Worm (Caenorhabditis elegans) whole organism, L4 larva: ENCODE measurements around the gene gpdh-2.
A peak's percentile ranks its signal among the peaks of the same experiment; 100 is the strongest.

Experiments used
- F37D6.2 ChIP-seq: sonication (generic microtip); optimal IDR thresholded peaks from 2 replicates; lab custom pipeline; 2016; ENCODE audit warnings: mild to moderate bottlenecking, missing genetic modification characterization, missing compliant biosample characterization
- F49E8.2 ChIP-seq: sonication (generic microtip); optimal IDR thresholded peaks from 2 replicates; lab custom pipeline; 2016; ENCODE audit warnings: missing compliant biosample characterization, mild to moderate bottlenecking, missing genetic modification characterization, borderline replicate concordance
- ZK546.5 ChIP-seq, 2 experiments: sonication (generic microtip); optimal IDR thresholded peaks; 2 replicates each; lab custom pipeline; 2017; ENCODE audit warnings: missing biosample characterization in 2 of 2, missing genetic modification characterization in 2 of 2
- ceh-44 ChIP-seq: fragments of 200-800 bp; sonication (Bioruptor generic); IDR thresholded peaks from 2 replicates; pipeline ENCODE4 v1.3.6; 2022; ENCODE audit warnings: missing genetic modification reagents, missing genetic modification characterization, missing compliant biosample characterization
- daf-12 ChIP-seq: fragments of 150-350 bp; optimal IDR thresholded peaks from 2 replicates; lab custom pipeline; 2014; ENCODE audit warnings: missing biosample characterization, missing genetic modification reagents, missing genetic modification characterization
- daf-19 ChIP-seq: fragments of 200-800 bp; sonication (Bioruptor generic); conservative IDR thresholded peaks from 2 replicates; pipeline ENCODE4 v1.3.6; 2022; ENCODE audit warnings: missing genetic modification characterization, missing compliant biosample characterization
- nhr-11 ChIP-seq: fragments of 150-350 bp; optimal IDR thresholded peaks from 2 replicates; lab custom pipeline; 2014; ENCODE audit warnings: missing biosample characterization, missing genetic modification characterization
- nhr-237 ChIP-seq: sonication (generic microtip); optimal IDR thresholded peaks from 2 replicates; lab custom pipeline; 2017; ENCODE audit warnings: missing biosample characterization, missing genetic modification characterization
- php-3 ChIP-seq: fragments of 200-800 bp; sonication (Bioruptor generic); IDR thresholded peaks from 2 replicates; pipeline ENCODE4 v1.3.6; 2022; ENCODE audit warnings: missing genetic modification reagents, missing genetic modification characterization, missing compliant biosample characterization
- snpc-4 ChIP-seq: fragments of 150-350 bp; optimal IDR thresholded peaks from 2 replicates; lab custom pipeline; 2014; ENCODE audit warnings: missing biosample characterization, missing genetic modification characterization
- zag-1 ChIP-seq: fragments of 150-350 bp; optimal IDR thresholded peaks from 2 replicates; lab custom pipeline; 2014; ENCODE audit warnings: missing biosample characterization, missing genetic modification characterization
- ztf-7 ChIP-seq: fragments of 150-350 bp; optimal IDR thresholded peaks from 2 replicates; lab custom pipeline; 2014; ENCODE audit warnings: missing biosample characterization, missing genetic modification characterization

DNA sequence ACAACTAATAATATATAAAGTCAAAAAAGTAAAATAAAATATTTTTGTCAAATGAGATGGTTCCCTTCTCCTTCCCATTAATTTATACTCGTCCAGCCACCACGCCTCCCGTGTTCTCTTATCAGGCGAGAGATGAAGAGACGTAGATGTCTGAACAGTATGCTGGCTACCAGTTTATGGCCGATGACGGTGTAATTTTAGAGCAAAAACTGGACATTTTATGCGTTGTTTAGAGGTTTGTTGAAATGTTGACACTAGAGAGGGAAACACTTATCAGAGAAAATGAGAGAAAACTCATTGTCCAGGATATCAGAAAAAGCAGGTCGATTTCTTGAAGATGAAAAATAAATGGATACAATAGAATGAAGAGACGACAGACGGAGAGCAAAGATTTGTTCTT lies 1.9 kb downstream of the gpdh-2 start:
- no peak for TF ChIP-seq ZK546.5 (tag; optimal IDR thresholded peaks at IDR 0.05; lab: Kevin White, UChicago)
- no peak for TF ChIP-seq daf-19 (GFP tag; lab: Robert Waterston, UW)
- peak; percentile 79 for TF ChIP-seq php-3 (GFP tag; lab: Robert Waterston, UW)
- TF ChIP-seq daf-12 = no peak
- TF ChIP-seq ceh-44 = no peak
- no peak for TF ChIP-seq nhr-237 (tag; lab: Kevin White, UChicago)
- TF ChIP-seq zag-1 (tag; lab: Kevin White, UChicago) = no peak
- no peak for TF ChIP-seq F49E8.2 (tag; lab: Kevin White, UChicago)
- no peak for TF ChIP-seq F37D6.2 (tag; lab: Kevin White, UChicago)
- peak; percentile 15 for TF ChIP-seq nhr-11 (tag; lab: Kevin White, UChicago)
- no peak for TF ChIP-seq ztf-7
- no peak for TF ChIP-seq snpc-4 (tag; lab: Kevin White, UChicago)
